Worm (Caenorhabditis elegans) whole organism, L1 larva: Measurements from ENCODE around the gene efk-1.

ENCODE experiments used
- C16A3.4 ChIP-seq: fragments of 150-350 bp; optimal IDR thresholded peaks from 2 replicates; lab custom pipeline; 2014; ENCODE audit warnings: missing biosample characterization, missing genetic modification characterization
- F16B12.6 ChIP-seq: fragments of 150-350 bp; optimal IDR thresholded peaks from 2 replicates; lab custom pipeline; 2014; ENCODE audit warnings: missing biosample characterization, missing genetic modification characterization
- Y116A8C.19 ChIP-seq: sonication (generic microtip); optimal IDR thresholded peaks from 2 replicates; lab custom pipeline; 2016; ENCODE audit warnings: missing compliant biosample characterization, missing genetic modification characterization, borderline replicate concordance
- aha-1 ChIP-seq: fragments of 150-350 bp; optimal IDR thresholded peaks from 2 replicates; lab custom pipeline; 2014; ENCODE audit warnings: missing biosample characterization, missing genetic modification characterization
- alr-1 ChIP-seq: fragments of 200-800 bp; sonication (Bioruptor generic); optimal IDR thresholded peaks from 2 replicates; lab custom pipeline; 2018; ENCODE audit warnings: borderline replicate concordance, mild to moderate bottlenecking, missing genetic modification characterization, missing compliant biosample characterization
- aly-2 ChIP-seq: fragments of 150-350 bp; optimal IDR thresholded peaks from 2 replicates; lab custom pipeline; 2014; ENCODE audit warnings: missing biosample characterization, missing genetic modification characterization
- ceh-82 ChIP-seq, 3 experiments: fragments of 150-350 bp in 1 of 3; sonication (generic microtip) in 2 of 3; optimal IDR thresholded peaks; 2 replicates each; lab custom pipeline; 2014 to 2017; ENCODE audit warnings: missing biosample characterization in 3 of 3, missing genetic modification characterization in 3 of 3
- ces-1 ChIP-seq: fragments of 150-350 bp; optimal IDR thresholded peaks from 2 replicates; lab custom pipeline; 2014; ENCODE audit warnings: missing biosample characterization, missing genetic modification reagents, missing genetic modification characterization
- dsc-1 ChIP-seq: sonication (generic microtip); optimal IDR thresholded peaks from 2 replicates; lab custom pipeline; 2016; ENCODE audit warnings: mild to moderate bottlenecking, missing genetic modification characterization, missing compliant biosample characterization
- efl-1 ChIP-seq, 4 experiments: fragments of 150-350 bp; optimal IDR thresholded peaks in 3 of 4; peaks in 1 of 4; 1 replicate in 1 of 4; 2 replicates in 3 of 4; lab custom pipeline; 2014; ENCODE audit warnings: missing biosample characterization in 2 of 4, missing genetic modification characterization in 2 of 4, missing genetic modification reagents in 2 of 4
- egl-13 ChIP-seq: sonication (generic microtip); optimal IDR thresholded peaks from 2 replicates; lab custom pipeline; 2016; ENCODE audit warnings: missing genotype, missing genetic modification reagents, missing genetic modification characterization, missing compliant biosample characterization
- elt-2 ChIP-seq: sonication (generic microtip); optimal IDR thresholded peaks from 2 replicates; lab custom pipeline; 2016; ENCODE audit warnings: missing genetic modification characterization, mild to moderate bottlenecking, inconsistent platforms, missing compliant biosample characterization, missing genetic modification reagents
- elt-3 ChIP-seq, 6 experiments: fragments of 150-350 bp in 1 of 6; sonication (generic microtip); optimal IDR thresholded peaks; 2 replicates each; lab custom pipeline; 2017 to 2018; ENCODE audit warnings: missing biosample characterization in 6 of 6, missing genetic modification characterization in 6 of 6, inconsistent platforms in 1 of 6
- ets-5 ChIP-seq: fragments of 200-800 bp; sonication (Bioruptor generic); IDR thresholded peaks from 2 replicates; pipeline ENCODE4 v1.3.6; 2022; ENCODE audit warnings: missing genetic modification characterization, missing compliant biosample characterization
- fkh-10 ChIP-seq: sonication (generic microtip); optimal IDR thresholded peaks from 2 replicates; lab custom pipeline; 2017; ENCODE audit warnings: missing biosample characterization, missing genetic modification reagents, missing genetic modification characterization
- fkh-4 ChIP-seq: sonication (generic microtip); optimal IDR thresholded peaks from 2 replicates; lab custom pipeline; 2016; ENCODE audit warnings: missing compliant biosample characterization, missing genetic modification characterization, borderline replicate concordance
- fkh-8 ChIP-seq: sonication (generic microtip); optimal IDR thresholded peaks from 2 replicates; lab custom pipeline; 2016; ENCODE audit warnings: mild to moderate bottlenecking, missing genetic modification characterization, missing compliant biosample characterization
- hlh-17 ChIP-seq: fragments of 200-800 bp; sonication (Bioruptor generic); optimal IDR thresholded peaks from 2 replicates; lab custom pipeline; 2018; ENCODE audit warnings: missing genetic modification characterization, mild to moderate bottlenecking, missing compliant biosample characterization, moderate library complexity, borderline replicate concordance
- hpl-2 ChIP-seq: fragments of 150-350 bp; optimal IDR thresholded peaks from 2 replicates; lab custom pipeline; 2014; ENCODE audit warnings: missing biosample characterization, missing genetic modification reagents, missing genetic modification characterization
- irx-1 ChIP-seq: sonication (generic microtip); optimal IDR thresholded peaks from 2 replicates; lab custom pipeline; 2016; ENCODE audit warnings: missing genetic modification characterization, missing compliant biosample characterization
- jun-1 ChIP-seq: fragments of 150-350 bp; optimal IDR thresholded peaks from 2 replicates; lab custom pipeline; 2014; ENCODE audit warnings: missing biosample characterization, missing genetic modification reagents, missing genetic modification characterization
- lin-13 ChIP-seq: fragments of 150-350 bp; optimal IDR thresholded peaks from 2 replicates; lab custom pipeline; 2014; ENCODE audit warnings: missing biosample characterization, missing genetic modification reagents, missing genetic modification characterization
- lin-35 ChIP-seq, 2 experiments: fragments of 150-350 bp; optimal IDR thresholded peaks; 2 replicates each; lab custom pipeline; 2014; ENCODE audit warnings: missing biosample characterization in 2 of 2, missing genetic modification characterization in 2 of 2, missing genetic modification reagents in 2 of 2
- lin-39 ChIP-seq: fragments of 150-350 bp; optimal IDR thresholded peaks from 2 replicates; lab custom pipeline; 2014; ENCODE audit warnings: missing biosample characterization, missing genetic modification reagents, missing genetic modification characterization
- lsy-2 ChIP-seq, 2 experiments: fragments of 150-350 bp; optimal IDR thresholded peaks; 2 replicates each; lab custom pipeline; 2014; ENCODE audit warnings: missing biosample characterization in 2 of 2, missing genetic modification characterization in 2 of 2
- mdl-1 ChIP-seq, 2 experiments: fragments of 150-350 bp; optimal IDR thresholded peaks; 2 replicates each; lab custom pipeline; 2014 to 2017; ENCODE audit warnings: missing biosample characterization in 2 of 2, missing genetic modification characterization in 2 of 2, inconsistent platforms in 1 of 2
- nhr-11 ChIP-seq: fragments of 150-350 bp; optimal IDR thresholded peaks from 2 replicates; lab custom pipeline; 2014; ENCODE audit warnings: missing biosample characterization, missing genetic modification characterization
- nhr-20 ChIP-seq: sonication (generic microtip); optimal IDR thresholded peaks from 2 replicates; lab custom pipeline; 2016; ENCODE audit warnings: mild to moderate bottlenecking, missing genetic modification characterization, missing compliant biosample characterization
- nhr-237 ChIP-seq: fragments of 150-350 bp; optimal IDR thresholded peaks from 2 replicates; lab custom pipeline; 2014; ENCODE audit warnings: missing biosample characterization, missing genetic modification characterization
- nhr-47 ChIP-seq: sonication (generic microtip); optimal IDR thresholded peaks from 2 replicates; lab custom pipeline; 2016; ENCODE audit warnings: mild to moderate bottlenecking, missing genetic modification characterization, moderate library complexity, missing compliant biosample characterization
- nhr-71 ChIP-seq: sonication (generic microtip); optimal IDR thresholded peaks from 2 replicates; lab custom pipeline; 2016; ENCODE audit warnings: mild to moderate bottlenecking, missing genetic modification characterization, moderate library complexity, missing compliant biosample characterization
- nhr-77 ChIP-seq: fragments of 150-350 bp; optimal IDR thresholded peaks from 2 replicates; lab custom pipeline; 2014; ENCODE audit warnings: missing biosample characterization, missing genetic modification characterization
- nhr-84 ChIP-seq: sonication (generic microtip); optimal IDR thresholded peaks from 2 replicates; lab custom pipeline; 2017; ENCODE audit warnings: missing biosample characterization, missing genetic modification characterization
- nhr-85 ChIP-seq: sonication (generic microtip); peaks from one replicate; lab custom pipeline; 2016; ENCODE audit warnings: missing genetic modification characterization, inconsistent platforms, missing compliant biosample characterization
- nhr-90 ChIP-seq: sonication (generic microtip); optimal IDR thresholded peaks from 2 replicates; lab custom pipeline; 2016; ENCODE audit warnings: mild to moderate bottlenecking, missing genetic modification characterization, missing compliant biosample characterization; ENCODE audit not compliant: poor library complexity
- pqm-1 ChIP-seq: sonication (generic microtip); optimal IDR thresholded peaks from 3 replicates; lab custom pipeline; 2017; ENCODE audit warnings: missing biosample characterization, missing genetic modification characterization
- rnt-1 ChIP-seq: sonication (generic microtip); optimal IDR thresholded peaks from 2 replicates; lab custom pipeline; 2016; ENCODE audit warnings: mild to moderate bottlenecking, missing genetic modification characterization, moderate library complexity, missing compliant biosample characterization
- snu-23 ChIP-seq: sonication (generic microtip); optimal IDR thresholded peaks from 2 replicates; lab custom pipeline; 2016; ENCODE audit warnings: missing genetic modification characterization, missing compliant biosample characterization
- tbx-2 ChIP-seq: sonication (generic microtip); optimal IDR thresholded peaks from 2 replicates; lab custom pipeline; 2016; ENCODE audit warnings: missing genetic modification characterization, missing compliant biosample characterization
- unc-130 ChIP-seq: fragments of 150-350 bp; optimal IDR thresholded peaks from 2 replicates; lab custom pipeline; 2017; ENCODE audit warnings: missing biosample characterization, missing genetic modification characterization, inconsistent platforms
- unc-30 ChIP-seq: sonication (generic microtip); optimal IDR thresholded peaks from 2 replicates; lab custom pipeline; 2017; ENCODE audit warnings: missing biosample characterization, missing genetic modification characterization
- unc-62 ChIP-seq: fragments of 150-350 bp; optimal IDR thresholded peaks from 2 replicates; lab custom pipeline; 2014; ENCODE audit warnings: missing biosample characterization, missing genetic modification reagents, missing genetic modification characterization
- unc-86 ChIP-seq: sonication (generic microtip); optimal IDR thresholded peaks from 2 replicates; lab custom pipeline; 2016; ENCODE audit warnings: missing genetic modification characterization, missing compliant biosample characterization
- xbp-1 ChIP-seq: sonication (generic microtip); optimal IDR thresholded peaks from 2 replicates; lab custom pipeline; 2016; ENCODE audit warnings: missing genetic modification characterization, missing compliant biosample characterization
- zag-1 ChIP-seq: fragments of 150-350 bp; optimal IDR thresholded peaks from 2 replicates; lab custom pipeline; 2014; ENCODE audit warnings: missing biosample characterization, missing genetic modification characterization
- ztf-11 ChIP-seq, 2 experiments: sonication (generic microtip); optimal IDR thresholded peaks; 2 replicates each; lab custom pipeline; 2016 to 2017; ENCODE audit warnings: missing genetic modification characterization in 2 of 2, missing biosample characterization in 1 of 2, missing compliant biosample characterization in 1 of 2
- ztf-4 ChIP-seq: fragments of 150-350 bp; optimal IDR thresholded peaks from 2 replicates; lab custom pipeline; 2014; ENCODE audit warnings: missing biosample characterization, missing genetic modification characterization

Gene efk-1

DNA sequence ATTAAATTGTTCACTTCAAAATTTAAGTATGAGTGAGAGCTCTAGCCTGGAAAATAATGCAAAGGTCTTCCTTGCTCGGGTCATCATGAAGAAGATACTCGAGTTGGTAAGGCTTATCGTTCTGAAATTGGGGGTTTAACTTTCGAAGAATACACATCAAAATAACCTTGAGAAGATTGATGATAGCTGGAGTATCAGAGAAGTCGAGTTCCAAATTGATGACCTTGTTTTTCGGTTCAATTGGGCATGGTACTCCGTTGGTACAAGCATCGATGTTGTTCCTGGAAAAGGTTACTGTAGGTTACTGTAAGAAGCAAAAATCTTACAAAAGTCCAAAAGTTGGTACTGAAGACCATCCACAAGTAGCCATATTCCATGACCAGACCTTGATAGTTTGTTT is 7.8 kb upstream of the efk-1 start:
- TF ChIP-seq nhr-47 (tag; lab: Kevin White, UChicago): no peak
- TF ChIP-seq ceh-82 (tag; optimal IDR thresholded peaks at IDR 0.05; lab: Kevin White, UChicago): no peak
- TF ChIP-seq hpl-2 (GFP tag; lab: Kevin White, UChicago): no peak
- TF ChIP-seq dsc-1 (tag; lab: Kevin White, UChicago): no peak
- no peak for TF ChIP-seq nhr-84
- TF ChIP-seq nhr-237 (tag; lab: Kevin White, UChicago): no peak
- no peak for TF ChIP-seq unc-30 (tag; lab: Kevin White, UChicago)
- TF ChIP-seq Y116A8C.19 (tag; lab: Kevin White, UChicago): no peak
- no peak for TF ChIP-seq unc-62 (GFP tag; lab: Kevin White, UChicago)
- TF ChIP-seq nhr-85 (tag; lab: Kevin White, UChicago): no peak
- no peak for TF ChIP-seq egl-13 (tag; lab: Kevin White, UChicago)
- no peak for TF ChIP-seq unc-130 (tag; lab: Kevin White, UChicago)
- TF ChIP-seq nhr-11 (tag; lab: Kevin White, UChicago): no peak
- TF ChIP-seq jun-1: no peak
- TF ChIP-seq lin-39 (tag; lab: Kevin White, UChicago): no peak
- TF ChIP-seq efl-1 (optimal IDR thresholded peaks at IDR 0.05; lab: Kevin White, UChicago): no peak
- no peak for TF ChIP-seq efl-1 (GFP tag; optimal IDR thresholded peaks at IDR 0.05 in 1 of 2; lab: Kevin White, UChicago)

DNA sequence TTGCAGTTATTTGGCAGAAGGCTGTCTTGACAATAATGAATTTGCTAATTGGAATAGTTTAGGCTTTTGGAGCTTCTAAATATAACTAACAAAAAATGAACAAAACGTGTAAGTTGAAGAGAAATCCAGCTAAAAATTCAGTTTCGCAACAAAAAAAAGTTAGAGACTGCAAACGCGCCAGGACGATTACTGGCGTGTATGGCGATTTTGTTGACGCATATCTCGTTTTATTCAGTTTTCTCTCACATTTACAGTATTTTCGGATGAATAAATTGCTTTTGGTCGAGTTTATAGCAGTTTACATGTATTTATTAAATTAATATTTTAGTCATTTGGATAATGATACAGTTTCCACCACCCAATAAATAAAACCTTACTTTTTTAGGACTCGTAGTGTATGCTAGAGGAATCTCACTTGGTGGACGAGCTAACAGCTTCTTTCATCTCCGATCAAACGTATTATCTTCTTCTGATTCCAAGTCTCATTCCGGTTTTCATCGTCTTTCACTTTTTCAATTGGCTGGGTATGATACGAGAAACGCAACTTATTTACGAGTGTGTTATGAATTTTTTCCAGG is 4.8 kb upstream of the efk-1 start, which contains the start of the genes abcf-3 and F42A10.5:
Gene abcf-3, plus strand, starts transcription at position 384 of the 578 bp plus-strand sequence.
Gene F42A10.5, minus strand, starts transcription at position 458 of the 578 bp plus-strand sequence.
- TF ChIP-seq efl-1 (optimal IDR thresholded peaks at IDR 0.05; lab: Kevin White, UChicago) (peak; percentile 72 to 81), efl-1 (GFP tag; optimal IDR thresholded peaks at IDR 0.05 in 1 of 2; lab: Kevin White, UChicago) (peak; percentile 77 to 98), pqm-1 (tag; lab: Kevin White, UChicago) (no peak), nhr-47 (tag; lab: Kevin White, UChicago) (peak; percentile 76), ets-5 (GFP tag; lab: Robert Waterston, UW) (no peak), nhr-20 (peak; percentile 71), fkh-10 (GFP tag; lab: Kevin White, UChicago) (peak; percentile 57), unc-30 (tag; lab: Kevin White, UChicago) (no peak), ceh-82 (tag; optimal IDR thresholded peaks at IDR 0.05; lab: Kevin White, UChicago) (peak; percentile 67 to 80 (median 76)), lin-39 (tag; lab: Kevin White, UChicago) (peak; percentile 60), elt-3 (tag; optimal IDR thresholded peaks at IDR 0.05; lab: Kevin White, UChicago) (peak in 2 of 6 experiments; percentile 46 to 78), alr-1 (tag; lab: Kevin White, UChicago) (no peak), xbp-1 (tag; lab: Kevin White, UChicago) (peak; percentile 61), mdl-1 (tag; optimal IDR thresholded peaks at IDR 0.05; lab: Kevin White, UChicago) (peak in 1 of 2 experiments; percentile 50), nhr-90 (tag; lab: Kevin White, UChicago) (peak; percentile 64), ztf-4 (tag; lab: Kevin White, UChicago) (peak; percentile 30), lsy-2 (tag; optimal IDR thresholded peaks at IDR 0.05; lab: Kevin White, UChicago) (peak; percentile 81 to 89), ztf-11 (tag; optimal IDR thresholded peaks at IDR 0.05; lab: Kevin White, UChicago) (peak in 1 of 2 experiments; percentile 32), lin-35 (GFP tag; optimal IDR thresholded peaks at IDR 0.05; lab: Kevin White, UChicago) (peak; percentile 73 to 85), zag-1 (tag; lab: Kevin White, UChicago) (no peak), aha-1 (tag; lab: Kevin White, UChicago) (peak; percentile 18), F16B12.6 (tag; lab: Kevin White, UChicago) (peak; percentile 65), nhr-11 (tag; lab: Kevin White, UChicago) (peak; percentile 5), Y116A8C.19 (tag; lab: Kevin White, UChicago) (no peak), irx-1 (peak; percentile 63), fkh-4 (peak; percentile 5), unc-62 (GFP tag; lab: Kevin White, UChicago) (no peak), snu-23 (peak; percentile 78), ces-1 (GFP tag; lab: Kevin White, UChicago) (no peak), unc-86 (tag; lab: Kevin White, UChicago) (peak; percentile 37), tbx-2 (peak; percentile 62), rnt-1 (tag; lab: Kevin White, UChicago) (peak; percentile 83), elt-2 (tag; lab: Kevin White, UChicago) (peak; percentile 45), lin-13 (peak; percentile 60), aly-2 (peak; percentile 23), nhr-237 (tag; lab: Kevin White, UChicago) (no peak), fkh-8 (tag; lab: Kevin White, UChicago) (peak; percentile 40), hlh-17 (no peak), nhr-77 (tag; lab: Kevin White, UChicago) (peak; percentile 55), dsc-1 (tag; lab: Kevin White, UChicago) (peak; percentile 66), C16A3.4 (peak; percentile 66), nhr-71 (tag; lab: Kevin White, UChicago) (peak; percentile 84), nhr-85 (tag; lab: Kevin White, UChicago) (peak; percentile 85)
